Worm (Caenorhabditis elegans) whole organism, late embryonic: ENCODE data around the gene mab-10.

Experiments used
- ama-1 ChIP-seq: fragments of 150-350 bp; optimal IDR thresholded peaks from 2 replicates; lab custom pipeline; 2014
- ceh-2 ChIP-seq: sonication (generic microtip); optimal IDR thresholded peaks from 2 replicates; lab custom pipeline; 2016; ENCODE audit warnings: missing genotype, missing genetic modification characterization, missing compliant biosample characterization
- ceh-30 ChIP-seq: fragments of 150-350 bp; optimal IDR thresholded peaks from 2 replicates; lab custom pipeline; 2014; ENCODE audit warnings: missing biosample characterization, missing genetic modification characterization
- ceh-6 ChIP-seq: fragments of 200-800 bp; sonication (Bioruptor generic); optimal IDR thresholded peaks from 2 replicates; lab custom pipeline; 2018; ENCODE audit warnings: mild to moderate bottlenecking, missing genetic modification characterization, missing compliant biosample characterization
- ets-4 ChIP-seq: sonication (generic microtip); optimal IDR thresholded peaks from 2 replicates; lab custom pipeline; 2016; ENCODE audit warnings: missing genetic modification characterization, missing compliant biosample characterization
- eyg-1 ChIP-seq: sonication (generic microtip); optimal IDR thresholded peaks from 2 replicates; lab custom pipeline; 2016; ENCODE audit warnings: missing genotype, missing genetic modification characterization, missing compliant biosample characterization
- hlh-30 ChIP-seq: sonication (generic microtip); optimal IDR thresholded peaks from 2 replicates; lab custom pipeline; 2017; ENCODE audit warnings: antibody characterized with exemption, missing genetic modification characterization, missing compliant biosample characterization; ENCODE audit not compliant: insufficient read depth
- hlh-8 ChIP-seq: sonication (generic microtip); optimal IDR thresholded peaks from 2 replicates; lab custom pipeline; 2016; ENCODE audit warnings: missing genotype, missing genetic modification characterization, missing compliant biosample characterization
- lin-11 ChIP-seq: fragments of 200-800 bp; sonication (Bioruptor generic); optimal IDR thresholded peaks from 2 replicates; lab custom pipeline; 2018; ENCODE audit warnings: mild to moderate bottlenecking, missing genetic modification characterization, missing compliant biosample characterization
- pqm-1 ChIP-seq: sonication (generic microtip); optimal IDR thresholded peaks from 2 replicates; lab custom pipeline; 2016; ENCODE audit warnings: missing genetic modification characterization, missing compliant biosample characterization
- unc-55 ChIP-seq: sonication (generic microtip); optimal IDR thresholded peaks from 2 replicates; lab custom pipeline; 2017; ENCODE audit warnings: missing biosample characterization, missing genetic modification reagents, missing genetic modification characterization

DNA sequence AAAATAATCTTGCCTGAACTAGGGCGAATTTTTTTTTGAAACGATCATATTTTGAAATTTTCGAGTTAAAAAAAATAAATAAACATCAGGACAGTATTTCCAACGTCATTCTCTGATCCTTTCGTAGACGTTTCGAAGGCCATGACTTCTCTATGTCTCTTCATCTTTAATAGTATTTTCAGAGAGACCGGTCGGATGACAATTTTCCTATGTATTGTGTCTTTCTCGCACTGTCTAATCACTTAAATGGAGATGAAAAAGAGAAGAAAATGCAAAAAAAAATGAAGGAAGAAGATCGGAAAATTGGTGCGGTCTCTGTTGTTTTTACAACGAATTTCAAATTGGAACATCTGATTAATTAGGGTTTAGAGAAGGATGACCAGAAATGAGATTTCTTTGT, 2.8 kb upstream of the mab-10 start:
- TF ChIP-seq eyg-1 (no peak), unc-55 (no peak), ama-1 (lab: Kevin White, UChicago) (no peak), pqm-1 (tag; lab: Kevin White, UChicago) (no peak), hlh-30 (tag; lab: Kevin White, UChicago) (no peak), ceh-2 (tag; lab: Kevin White, UChicago) (no peak), lin-11 (tag; lab: Kevin White, UChicago) (no peak), ets-4 (tag; lab: Kevin White, UChicago) (no peak), hlh-8 (tag; lab: Kevin White, UChicago) (no peak), ceh-30 (tag; lab: Kevin White, UChicago) (no peak), ceh-6 (GFP tag; lab: Kevin White, UChicago) (no peak)
